Worm (Caenorhabditis elegans): ENCODE results near the gene col-90.

ce11 chrIII:7972687-7973086 lies 24.0 kb downstream of the col-90 start:
- TF ChIP-seq ceh-45 (GFP tag; IDR thresholded peaks at IDR 0.05) (no peak), fkh-10 (GFP tag; optimal IDR thresholded peaks at IDR 0.05) (no peak), K02D7.2 (tag; optimal IDR thresholded peaks at IDR 0.05) (no peak), Y22D7AL.16 (tag; optimal IDR thresholded peaks at IDR 0.05) (no peak), pha-4 (tag; optimal IDR thresholded peaks at IDR 0.05) (no peak), hlh-30 (tag; optimal IDR thresholded peaks at IDR 0.05; ENCODE audit: insufficient read depth) (no peak), gmeb-2 (tag; optimal IDR thresholded peaks at IDR 0.05) (no peak), sox-2 (GFP tag; IDR thresholded peaks at IDR 0.05) (no peak)
